Worm (Caenorhabditis elegans): ENCODE data around the gene gsto-2.

- TF ChIP-seq lir-1 (GFP tag; conservative IDR thresholded peaks at IDR 0.05) (no peak), lin-40 (tag; optimal IDR thresholded peaks at IDR 0.05) (no peak), Y53G8AR.9 (GFP tag; conservative IDR thresholded peaks at IDR 0.05) (no peak), unc-130 (GFP tag; optimal IDR thresholded peaks at IDR 0.05) (no peak), F57A8.1 (GFP tag; optimal IDR thresholded peaks at IDR 0.05) (no peak)
These were observed 15.7 kb downstream of the gsto-2 start for ce11 chrIII:8570289-8570688.
